Worm (Caenorhabditis elegans) whole organism, late embryonic: ENCODE data around the gene ech-2.

Experiments used
- C38D4.7 ChIP-seq: fragments of 200-800 bp; sonication (Bioruptor generic); optimal IDR thresholded peaks from 2 replicates; lab custom pipeline; 2018; ENCODE audit warnings: mild to moderate bottlenecking, missing genetic modification characterization, moderate library complexity, missing compliant biosample characterization
- F13H6.1 ChIP-seq: sonication (generic microtip); optimal IDR thresholded peaks from 2 replicates; lab custom pipeline; 2016; ENCODE audit warnings: missing genetic modification characterization, missing compliant biosample characterization
- K02D7.2 ChIP-seq: sonication (generic microtip); optimal IDR thresholded peaks from 2 replicates; lab custom pipeline; 2017; ENCODE audit warnings: mild to moderate bottlenecking, missing genetic modification characterization, missing compliant biosample characterization
- K09A11.1 ChIP-seq: sonication (generic microtip); optimal IDR thresholded peaks from 2 replicates; lab custom pipeline; 2017; ENCODE audit warnings: antibody characterized with exemption, mild to moderate bottlenecking, missing genetic modification characterization, missing compliant biosample characterization; ENCODE audit not compliant: insufficient read depth
- T23F11.4 ChIP-seq: fragments of 200-800 bp; sonication (Bioruptor generic); optimal IDR thresholded peaks from 2 replicates; lab custom pipeline; 2018; ENCODE audit warnings: mild to moderate bottlenecking, missing genetic modification characterization, missing compliant biosample characterization
- Y22D7AL.16 ChIP-seq: sonication (generic microtip); optimal IDR thresholded peaks from 2 replicates; lab custom pipeline; 2016; ENCODE audit warnings: missing genetic modification characterization, missing compliant biosample characterization
- ahr-1 ChIP-seq: sonication (generic microtip); optimal IDR thresholded peaks from 2 replicates; lab custom pipeline; 2016; ENCODE audit warnings: missing genetic modification characterization, missing compliant biosample characterization
- ama-1 ChIP-seq: fragments of 150-350 bp; optimal IDR thresholded peaks from 2 replicates; lab custom pipeline; 2014
- ceh-19 ChIP-seq: fragments of 200-800 bp; sonication (Bioruptor generic); optimal IDR thresholded peaks from 2 replicates; lab custom pipeline; 2018; ENCODE audit warnings: mild to moderate bottlenecking, missing genetic modification characterization, missing compliant biosample characterization
- ceh-2 ChIP-seq: sonication (generic microtip); optimal IDR thresholded peaks from 2 replicates; lab custom pipeline; 2016; ENCODE audit warnings: missing genotype, missing genetic modification characterization, missing compliant biosample characterization
- ceh-22 ChIP-seq: sonication (generic microtip); optimal IDR thresholded peaks from 2 replicates; lab custom pipeline; 2017; ENCODE audit warnings: missing biosample characterization, missing genetic modification characterization
- ceh-24 ChIP-seq: sonication (generic microtip); optimal IDR thresholded peaks from 2 replicates; lab custom pipeline; 2016; ENCODE audit warnings: mild to moderate bottlenecking, missing genetic modification characterization, missing compliant biosample characterization
- ceh-45 ChIP-seq: fragments of 200-800 bp; sonication (Bioruptor generic); IDR thresholded peaks from 2 replicates; pipeline ENCODE4 v1.3.6; 2022; ENCODE audit warnings: missing genetic modification reagents, missing genetic modification characterization, missing compliant biosample characterization
- ceh-48 ChIP-seq: sonication (generic microtip); optimal IDR thresholded peaks from 2 replicates; lab custom pipeline; 2016; ENCODE audit warnings: missing genetic modification characterization, inconsistent platforms, missing compliant biosample characterization
- ceh-9 ChIP-seq: sonication (generic microtip); optimal IDR thresholded peaks from 2 replicates; lab custom pipeline; 2016; ENCODE audit warnings: mild to moderate bottlenecking, missing genetic modification characterization, inconsistent platforms, missing compliant biosample characterization
- elt-2 ChIP-seq: sonication (generic microtip); optimal IDR thresholded peaks from 2 replicates; lab custom pipeline; 2016; ENCODE audit warnings: missing genetic modification reagents, missing genetic modification characterization, missing compliant biosample characterization
- ets-4 ChIP-seq: sonication (generic microtip); optimal IDR thresholded peaks from 2 replicates; lab custom pipeline; 2016; ENCODE audit warnings: missing genetic modification characterization, missing compliant biosample characterization
- fkh-10 ChIP-seq: fragments of 150-350 bp; optimal IDR thresholded peaks from 2 replicates; lab custom pipeline; 2014; ENCODE audit warnings: missing biosample characterization, missing genetic modification reagents, missing genetic modification characterization
- fkh-6 ChIP-seq: sonication (generic microtip); optimal IDR thresholded peaks from 2 replicates; lab custom pipeline; 2016; ENCODE audit warnings: missing genetic modification characterization, missing compliant biosample characterization
- gmeb-2 ChIP-seq: sonication (generic microtip); optimal IDR thresholded peaks from 2 replicates; lab custom pipeline; 2016; ENCODE audit warnings: missing genetic modification characterization, inconsistent platforms, missing compliant biosample characterization
- hlh-30 ChIP-seq: sonication (generic microtip); optimal IDR thresholded peaks from 2 replicates; lab custom pipeline; 2017; ENCODE audit warnings: antibody characterized with exemption, missing genetic modification characterization, missing compliant biosample characterization; ENCODE audit not compliant: insufficient read depth
- hlh-6 ChIP-seq: sonication (generic microtip); optimal IDR thresholded peaks from 2 replicates; lab custom pipeline; 2016; ENCODE audit warnings: missing genotype, missing genetic modification characterization, missing compliant biosample characterization
- hlh-8 ChIP-seq: sonication (generic microtip); optimal IDR thresholded peaks from 2 replicates; lab custom pipeline; 2016; ENCODE audit warnings: missing genotype, missing genetic modification characterization, missing compliant biosample characterization
- lim-6 ChIP-seq: sonication (generic microtip); optimal IDR thresholded peaks from 2 replicates; lab custom pipeline; 2016; ENCODE audit warnings: missing genetic modification characterization, missing compliant biosample characterization
- lin-11 ChIP-seq: fragments of 200-800 bp; sonication (Bioruptor generic); optimal IDR thresholded peaks from 2 replicates; lab custom pipeline; 2018; ENCODE audit warnings: mild to moderate bottlenecking, missing genetic modification characterization, missing compliant biosample characterization
- nhr-11 ChIP-seq: fragments of 150-350 bp; optimal IDR thresholded peaks from 2 replicates; lab custom pipeline; 2014; ENCODE audit warnings: missing biosample characterization, missing genetic modification characterization
- nhr-232 ChIP-seq: sonication (generic microtip); optimal IDR thresholded peaks from 2 replicates; lab custom pipeline; 2016; ENCODE audit warnings: missing genetic modification characterization, missing compliant biosample characterization
- npax-4 ChIP-seq: sonication (generic microtip); optimal IDR thresholded peaks from 2 replicates; lab custom pipeline; 2016; ENCODE audit warnings: missing genetic modification characterization, missing compliant biosample characterization
- odd-2 ChIP-seq: sonication (generic microtip); optimal IDR thresholded peaks from 2 replicates; lab custom pipeline; 2017; ENCODE audit warnings: antibody characterized with exemption, mild to moderate bottlenecking, missing genetic modification characterization, missing compliant biosample characterization
- pat-9 ChIP-seq: fragments of 200-800 bp; sonication (Bioruptor generic); optimal IDR thresholded peaks from 2 replicates; lab custom pipeline; 2018; ENCODE audit warnings: mild to moderate bottlenecking, missing genetic modification characterization, moderate library complexity, missing compliant biosample characterization
- pax-1 ChIP-seq: fragments of 150-350 bp; optimal IDR thresholded peaks from 2 replicates; lab custom pipeline; 2014; ENCODE audit warnings: missing biosample characterization, missing genetic modification characterization
- ref-2 ChIP-seq: sonication (generic microtip); optimal IDR thresholded peaks from 2 replicates; lab custom pipeline; 2016; ENCODE audit warnings: missing genetic modification characterization, missing compliant biosample characterization
- sdc-2 ChIP-seq: sonication (generic microtip); optimal IDR thresholded peaks from 2 replicates; lab custom pipeline; 2016; ENCODE audit warnings: missing genotype, missing genetic modification characterization, missing compliant biosample characterization
- syd-9 ChIP-seq: sonication (generic microtip); optimal IDR thresholded peaks from 2 replicates; lab custom pipeline; 2016; ENCODE audit warnings: mild to moderate bottlenecking, missing genetic modification characterization, moderate library complexity, missing compliant biosample characterization
- tbx-2 ChIP-seq: sonication (generic microtip); optimal IDR thresholded peaks from 2 replicates; lab custom pipeline; 2016; ENCODE audit warnings: missing genetic modification characterization, missing compliant biosample characterization
- ttx-3 ChIP-seq: sonication (generic microtip); optimal IDR thresholded peaks from 2 replicates; lab custom pipeline; 2016; ENCODE audit warnings: missing genetic modification reagents, missing genetic modification characterization, missing compliant biosample characterization
- unc-3 ChIP-seq, 2 experiments: fragments of 200-800 bp in 1 of 2; sonication (Bioruptor generic) in 1 of 2; sonication (generic microtip) in 1 of 2; conservative IDR thresholded peaks in 1 of 2; optimal IDR thresholded peaks in 1 of 2; 2 replicates each; pipeline versions ENCODE4 v1.3.6 to Lab custom; 2016 to 2022; ENCODE audit warnings: missing compliant biosample characterization in 2 of 2, missing genetic modification characterization in 2 of 2, missing genetic modification reagents in 1 of 2
- zip-5 ChIP-seq: sonication (generic microtip); optimal IDR thresholded peaks from 2 replicates; lab custom pipeline; 2016; ENCODE audit warnings: missing genetic modification characterization, missing compliant biosample characterization
- ztf-16 ChIP-seq: sonication (generic microtip); optimal IDR thresholded peaks from 2 replicates; lab custom pipeline; 2017; ENCODE audit warnings: missing genetic modification characterization, missing compliant biosample characterization

ech-2 gene

ce11 chrIV:11855900-11856660, at the start of gene ech-2:
Gene ech-2 (minus strand): TSS chrIV:11856351.
- TF ChIP-seq fkh-6 (tag; lab: Kevin White, UChicago) (no peak), ceh-19 (GFP tag; lab: Kevin White, UChicago) (no peak), npax-4 (no peak), ttx-3 (no peak), sdc-2 (tag; lab: Kevin White, UChicago) (no peak)
- TF ChIP-seq, all 69 proteins: peak for 0

- TF ChIP-seq ceh-22: no peak
- TF ChIP-seq ceh-24: no peak
- no peak for TF ChIP-seq sdc-2 (tag; lab: Kevin White, UChicago)
- TF ChIP-seq T23F11.4 (GFP tag; lab: Kevin White, UChicago): no peak
- no peak for TF ChIP-seq ama-1 (lab: Kevin White, UChicago)
- no peak for TF ChIP-seq ztf-16 (tag; lab: Kevin White, UChicago)
- no peak for TF ChIP-seq ets-4 (tag; lab: Kevin White, UChicago)
- no peak for TF ChIP-seq odd-2
- no peak for TF ChIP-seq pax-1 (tag; lab: Kevin White, UChicago)
These were observed 47.5 kb upstream of the ech-2 start for ce11 chrIV:11903676-11904075.

- TF ChIP-seq hlh-30 (tag; lab: Kevin White, UChicago): no peak
- no peak for TF ChIP-seq gmeb-2 (tag; lab: Kevin White, UChicago)
- TF ChIP-seq elt-2: no peak
- no peak for TF ChIP-seq sdc-2 (tag; lab: Kevin White, UChicago)
- TF ChIP-seq nhr-11: no peak
- TF ChIP-seq ahr-1: no peak
- no peak for TF ChIP-seq ceh-48 (tag; lab: Kevin White, UChicago)
- no peak for TF ChIP-seq lim-6
- no peak for TF ChIP-seq fkh-6 (tag; lab: Kevin White, UChicago)
- TF ChIP-seq K09A11.1 (tag; lab: Kevin White, UChicago): no peak
- no peak for TF ChIP-seq ceh-45 (GFP tag; lab: Robert Waterston, UW)
- TF ChIP-seq tbx-2 (tag; lab: Kevin White, UChicago): no peak
- TF ChIP-seq C38D4.7 (GFP tag; lab: Kevin White, UChicago): no peak
- TF ChIP-seq fkh-10: no peak
- TF ChIP-seq ceh-9: no peak
- TF ChIP-seq hlh-6 (tag; lab: Kevin White, UChicago): no peak
- TF ChIP-seq nhr-232 (tag; lab: Kevin White, UChicago): no peak
- TF ChIP-seq Y22D7AL.16 (tag; lab: Kevin White, UChicago): no peak
- no peak for TF ChIP-seq ceh-2 (tag; lab: Kevin White, UChicago)
- no peak for TF ChIP-seq syd-9 (tag; lab: Kevin White, UChicago)
- TF ChIP-seq, all 69 proteins: peak for 0
These were observed 46.7 kb upstream of the ech-2 start for ce11 chrIV:11902832-11903231.

- TF ChIP-seq npax-4 (no peak), ets-4 (tag; lab: Kevin White, UChicago) (no peak), unc-3 (GFP tag; conservative IDR thresholded peaks at IDR 0.05; lab: Robert Waterston, UW) (no peak), unc-3 (tag; optimal IDR thresholded peaks at IDR 0.05; lab: Kevin White, UChicago) (no peak), hlh-8 (tag; lab: Kevin White, UChicago) (no peak), K02D7.2 (tag; lab: Kevin White, UChicago) (no peak), tbx-2 (tag; lab: Kevin White, UChicago) (no peak), F13H6.1 (tag; lab: Kevin White, UChicago) (no peak), C38D4.7 (GFP tag; lab: Kevin White, UChicago) (no peak), ceh-22 (no peak), ref-2 (tag; lab: Kevin White, UChicago) (no peak), fkh-10 (no peak), pat-9 (no peak), lin-11 (tag; lab: Kevin White, UChicago) (no peak), hlh-6 (tag; lab: Kevin White, UChicago) (no peak), ama-1 (lab: Kevin White, UChicago) (no peak), zip-5 (no peak), ahr-1 (no peak), sdc-2 (tag; lab: Kevin White, UChicago) (no peak)
These were observed 45.1 kb upstream of the ech-2 start for ce11 chrIV:11901215-11901614.
